Fruit fly (Drosophila melanogaster): ENCODE results near the gene CG31088.
A peak's percentile ranks its signal among the peaks of the same experiment; 100 is the strongest.

CG31088 gene

dm6 chr3R:15920751-15921156 is 30.0 kb downstream of the CG31088 start, which contains the start of gene Fbxl7 (continued):
- TF ChIP-seq vnd (GFP tag; IDR thresholded peaks at IDR 0.05; ENCODE audit: partially characterized antibody) (no peak), CG12391 (tag; optimal IDR thresholded peaks at IDR 0.05) (no peak), en (GFP tag; optimal IDR thresholded peaks at IDR 0.05) (no peak), Side (GFP tag; optimal IDR thresholded peaks at IDR 0.05) (peak; percentile 60), chn (GFP tag; optimal IDR thresholded peaks at IDR 0.05) (peak; percentile 64), CG13287 (GFP tag; IDR thresholded peaks at IDR 0.05; ENCODE audit: partially characterized antibody) (peak; percentile 11; the same call in 1 of the 2 replicates), yki (optimal IDR thresholded peaks at IDR 0.05) (peak; percentile 37), gcm (GFP tag; optimal IDR thresholded peaks at IDR 0.05) (peak; percentile 16), CG3407 (GFP tag; optimal IDR thresholded peaks at IDR 0.05) (no peak), fd64A (GFP tag; optimal IDR thresholded peaks at IDR 0.05) (no peak), CG32767 (GFP tag; IDR thresholded peaks at IDR 0.05) (peak; percentile 36; the same call in 1 of the 2 replicates), CG1832 (GFP tag; optimal IDR thresholded peaks at IDR 0.05) (no peak), ken (GFP tag; IDR thresholded peaks at IDR 0.05) (no peak), CG3838 (GFP tag; optimal IDR thresholded peaks at IDR 0.05) (no peak), CG10654 (GFP tag; optimal IDR thresholded peaks at IDR 0.05) (no peak), Mes4 (GFP tag; optimal IDR thresholded peaks at IDR 0.05) (no peak), CG1233 (GFP tag; optimal IDR thresholded peaks at IDR 0.05) (no peak), bbx (GFP tag; IDR thresholded peaks at IDR 0.05; ENCODE audit: partially characterized antibody) (peak; percentile 51), tll (GFP tag; optimal IDR thresholded peaks at IDR 0.05) (peak in 1 of 2 experiments; percentile 89), CG12236 (GFP tag; optimal IDR thresholded peaks at IDR 0.05) (no peak), hkb (optimal IDR thresholded peaks at IDR 0.05) (no peak), hkb (GFP tag; IDR thresholded peaks at IDR 0.05) (no peak), oc (tag; optimal IDR thresholded peaks at IDR 0.05) (peak; percentile 42), lola (GFP tag; optimal IDR thresholded peaks at IDR 0.05) (no peak), mirr (GFP tag; optimal IDR thresholded peaks at IDR 0.05) (no peak), CG2875 (GFP tag; optimal IDR thresholded peaks at IDR 0.05) (no peak), da (GFP tag; optimal IDR thresholded peaks at IDR 0.05) (no peak), Asciz (GFP tag; optimal IDR thresholded peaks at IDR 0.05) (no peak), usp (GFP tag; optimal IDR thresholded peaks at IDR 0.05) (no peak), CG31388 (GFP tag; optimal IDR thresholded peaks at IDR 0.05) (no peak), CG17829 (tag; optimal IDR thresholded peaks at IDR 0.05) (peak; percentile 38), CG3163 (GFP tag; optimal IDR thresholded peaks at IDR 0.05) (peak; percentile 95), sima (GFP tag; optimal IDR thresholded peaks at IDR 0.05) (no peak), luna (GFP tag; optimal IDR thresholded peaks at IDR 0.05) (no peak), CG7745 (tag; optimal IDR thresholded peaks at IDR 0.05) (no peak), Xbp1 (GFP tag; optimal IDR thresholded peaks at IDR 0.05) (peak; percentile 49), gce (GFP tag; IDR thresholded peaks at IDR 0.05) (peak; percentile 51; the same call in 1 of the 3 replicates), onecut (GFP tag; IDR thresholded peaks at IDR 0.05) (peak; percentile 86), CG1792 (GFP tag; optimal IDR thresholded peaks at IDR 0.05) (no peak), Fer1 (GFP tag; optimal IDR thresholded peaks at IDR 0.05) (no peak), CG42726 (GFP tag; IDR thresholded peaks at IDR 0.05; ENCODE audit: partially characterized antibody) (peak; percentile 64; the same call in 1 of the 2 replicates), tin (GFP tag; optimal IDR thresholded peaks at IDR 0.05) (no peak), lab (GFP tag; optimal IDR thresholded peaks at IDR 0.05) (no peak), az2 (GFP tag; optimal IDR thresholded peaks at IDR 0.05) (no peak), jing (GFP tag; optimal IDR thresholded peaks at IDR 0.05) (no peak), CG11398 (GFP tag; optimal IDR thresholded peaks at IDR 0.05) (no peak), Abd-B (GFP tag; optimal IDR thresholded peaks at IDR 0.05) (no peak), tup (GFP tag; optimal IDR thresholded peaks at IDR 0.05) (no peak), CG16813 (GFP tag; IDR thresholded peaks at IDR 0.05; ENCODE audit: partially characterized antibody) (0 out of 3 replicates have a peak, but pooled peaks have one; percentile 23), Doc3 (GFP tag; IDR thresholded peaks at IDR 0.05; ENCODE audit: partially characterized antibody) (no peak), stwl (tag; optimal IDR thresholded peaks at IDR 0.05) (no peak)
